Fruit fly (Drosophila melanogaster) ovary, adult (tissue): Measurements from ENCODE around the gene CG7300.

Source experiments
- CG17801 ChIP-seq: fragments of 200-800 bp; optimal IDR thresholded peaks from 2 replicates; lab custom pipeline; 2019; ENCODE audit warnings: missing biosample characterization, mild to moderate bottlenecking, missing genetic modification characterization, moderate library complexity; ENCODE audit not compliant: partially characterized antibody

Gene CG7300

dm6 chr2L:10701499-10702062 lies 3.7 kb upstream of the CG7300 start, which contains the start of gene Lip1:
Gene Lip1, minus strand, starts transcription at chr2L:10701544.
- TF ChIP-seq CG17801 (GFP tag; lab: Kevin White, UChicago), result no peak

DNA sequence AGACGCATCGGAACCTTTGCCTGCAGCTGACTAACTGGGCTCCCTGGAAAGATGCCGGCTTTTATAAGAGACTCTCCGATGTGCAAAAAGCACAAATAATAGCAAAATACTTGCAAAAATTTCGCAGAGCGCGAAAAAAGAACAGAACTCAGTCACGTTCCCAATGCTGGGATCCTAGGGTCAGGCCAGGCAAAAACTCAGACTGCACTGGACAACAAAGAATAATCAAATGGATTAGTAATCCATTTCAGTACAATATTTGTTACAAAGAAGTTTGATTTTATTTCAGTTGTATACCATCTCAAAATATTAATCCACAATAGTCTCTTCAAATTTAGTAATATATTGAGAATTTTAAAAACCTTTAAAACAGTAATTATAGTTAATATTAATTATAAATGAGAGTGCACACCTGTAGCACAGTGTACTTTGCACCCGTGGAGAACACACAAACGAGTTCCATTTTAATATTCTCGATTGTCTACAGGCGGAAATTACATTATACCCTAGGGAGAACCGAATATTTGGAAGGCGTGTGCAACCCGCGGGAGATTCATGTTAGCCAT lies 3.7 kb downstream of the CG7300 start, which contains the start of gene CG17108:
Gene CG17108 (minus strand): TSS at position 51 of the 566 bp plus-strand sequence.
- no peak for TF ChIP-seq CG17801 (GFP tag; lab: Kevin White, UChicago)

- TF ChIP-seq CG17801 (GFP tag; lab: Kevin White, UChicago), result no peak
Measured at dm6 chr2L:10693018-10693417, 4.8 kb downstream of the CG7300 start.

DNA sequence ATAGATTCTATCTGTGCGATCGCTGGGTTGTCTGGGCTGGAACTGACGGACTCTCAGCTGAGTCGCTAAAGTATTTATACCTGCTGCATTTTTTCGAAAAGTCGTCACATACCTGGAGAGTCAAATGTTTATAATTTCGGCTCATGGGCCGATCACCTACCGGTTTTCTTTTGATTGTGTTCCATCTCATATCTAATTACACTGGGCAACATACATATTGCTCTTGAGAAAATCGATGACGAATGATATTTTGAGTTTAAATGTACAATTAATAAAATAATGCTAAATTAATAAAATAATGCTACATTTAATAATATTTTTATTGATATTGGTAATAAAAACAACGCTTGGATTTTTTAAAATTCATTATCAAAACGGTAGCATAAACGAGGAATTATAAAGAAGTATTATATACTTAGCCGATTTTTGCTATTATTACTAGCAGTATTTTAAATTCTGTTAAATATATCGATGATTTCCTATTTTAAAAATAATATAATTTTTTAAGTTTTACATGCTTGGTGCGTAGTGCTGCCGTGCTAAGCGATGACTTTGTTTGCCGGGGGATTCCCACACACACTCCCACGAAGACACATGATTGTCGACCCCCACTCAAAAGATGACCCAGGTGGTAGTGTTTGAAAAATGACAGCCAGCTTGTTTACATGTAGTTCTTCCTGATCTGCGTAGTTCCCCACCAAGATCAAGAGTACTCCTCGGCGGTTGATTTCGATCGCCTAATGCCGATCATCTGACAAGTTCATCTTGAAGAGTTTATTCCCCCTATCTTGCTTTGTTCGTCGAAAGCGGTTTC lies 8.4 kb downstream of the CG7300 start, which contains the start of gene CG7294:
Gene CG7294 (minus strand): TSS at position 51 of the 814 bp plus-strand sequence.
- no peak for TF ChIP-seq CG17801 (GFP tag; lab: Kevin White, UChicago)

DNA sequence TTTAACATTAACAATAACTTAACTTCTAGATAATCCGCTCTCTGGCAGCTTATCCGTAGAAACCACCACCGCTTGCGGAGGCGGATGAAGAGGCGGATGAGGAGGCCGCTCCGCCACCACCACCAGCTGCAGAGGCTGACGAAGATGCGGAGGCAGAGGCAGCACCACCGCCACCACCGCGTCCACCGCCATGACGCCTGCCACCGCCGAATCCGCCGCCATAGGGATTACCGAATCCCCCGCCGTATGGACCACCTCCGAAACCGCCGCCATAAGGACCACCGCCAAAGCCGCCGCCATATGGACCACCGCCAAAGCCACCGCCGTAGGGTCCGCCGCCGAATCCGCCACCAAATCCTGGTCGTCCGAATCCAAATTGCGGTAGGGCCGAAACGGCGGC lies 9.1 kb downstream of the CG7300 start:
- TF ChIP-seq CG17801 (GFP tag; lab: Kevin White, UChicago), result no peak

DNA sequence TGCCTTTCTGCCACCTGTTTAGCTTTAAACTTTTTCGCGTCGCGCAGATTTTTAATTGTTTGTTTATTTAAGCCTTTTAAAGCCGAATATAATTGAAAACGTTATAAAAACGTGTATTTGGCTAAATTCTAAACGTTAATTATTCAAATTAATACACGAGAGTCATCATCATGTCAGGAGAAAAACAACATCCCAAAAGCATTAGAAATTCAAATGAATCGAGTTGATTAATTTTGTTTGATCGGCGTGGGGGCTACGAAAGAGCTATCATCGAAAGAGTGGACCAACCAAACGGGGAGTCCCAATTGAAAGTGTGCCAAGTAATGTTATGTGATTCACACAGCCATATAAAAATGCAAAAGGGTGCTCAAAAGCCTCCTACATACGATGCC lies 10.1 kb downstream of the CG7300 start:
- no peak for TF ChIP-seq CG17801 (GFP tag; lab: Kevin White, UChicago)

dm6 chr2L:10687009-10687793 lies 10.6 kb downstream of the CG7300 start, which contains the start of gene CG7296:
Gene CG7296, minus strand, starts transcription at chr2L:10687066.
- no peak for TF ChIP-seq CG17801 (GFP tag; lab: Kevin White, UChicago)

- TF ChIP-seq CG17801 (GFP tag; lab: Kevin White, UChicago), result no peak
Measured at dm6 chr2L:10685666-10686065, 12.2 kb downstream of the CG7300 start.

- no peak for TF ChIP-seq CG17801 (GFP tag; lab: Kevin White, UChicago)
Measured at dm6 chr2L:10684309-10684708, 13.5 kb downstream of the CG7300 start, which contains the start of gene CG7299. Gene CG7299, minus strand, starts transcription at chr2L:10684409.

DNA sequence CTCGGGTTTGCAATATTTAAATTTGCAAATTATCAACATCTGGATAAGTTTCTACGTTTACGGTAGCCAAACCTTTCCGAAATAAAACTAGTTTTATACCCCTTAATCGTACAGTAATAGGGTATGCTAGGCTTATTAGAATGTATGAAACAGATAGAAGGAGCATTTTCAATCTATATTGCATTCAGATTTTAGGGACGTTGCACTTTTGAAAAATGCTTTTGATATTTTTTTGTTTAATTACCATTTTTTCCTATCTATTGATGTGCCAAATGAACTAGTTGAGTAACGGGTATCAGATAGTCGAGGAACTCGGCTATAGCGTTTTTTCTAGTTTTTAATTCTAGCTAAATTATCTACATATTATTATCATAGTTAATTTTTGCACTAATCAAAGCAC lies 14.9 kb downstream of the CG7300 start:
- TF ChIP-seq CG17801 (GFP tag; lab: Kevin White, UChicago), result no peak

DNA sequence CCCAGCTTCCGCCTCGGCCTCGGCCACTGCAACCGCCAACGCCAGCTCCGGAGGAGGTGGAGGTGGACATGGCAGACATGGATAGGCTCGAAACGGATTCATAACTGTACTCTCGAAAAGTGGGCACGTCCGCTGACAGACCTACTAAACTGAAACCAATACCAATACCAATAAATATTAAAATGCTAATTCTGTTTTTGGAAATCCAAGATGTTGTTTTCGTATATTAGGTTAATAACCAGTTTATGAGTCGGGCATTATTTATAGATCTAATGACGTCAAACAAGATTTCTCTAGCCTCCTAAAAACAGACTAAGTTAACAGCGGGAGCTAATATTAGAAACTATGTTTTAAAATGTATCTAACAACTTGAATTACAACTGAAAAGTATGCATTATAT lies 15.6 kb downstream of the CG7300 start:
- TF ChIP-seq CG17801 (GFP tag; lab: Kevin White, UChicago), result no peak

- no peak for TF ChIP-seq CG17801 (GFP tag; lab: Kevin White, UChicago)
Measured at dm6 chr2L:10681602-10682001, 16.2 kb downstream of the CG7300 start, which contains the start of gene CG17107. Gene CG17107, plus strand, starts transcription at chr2L:10681902.

DNA sequence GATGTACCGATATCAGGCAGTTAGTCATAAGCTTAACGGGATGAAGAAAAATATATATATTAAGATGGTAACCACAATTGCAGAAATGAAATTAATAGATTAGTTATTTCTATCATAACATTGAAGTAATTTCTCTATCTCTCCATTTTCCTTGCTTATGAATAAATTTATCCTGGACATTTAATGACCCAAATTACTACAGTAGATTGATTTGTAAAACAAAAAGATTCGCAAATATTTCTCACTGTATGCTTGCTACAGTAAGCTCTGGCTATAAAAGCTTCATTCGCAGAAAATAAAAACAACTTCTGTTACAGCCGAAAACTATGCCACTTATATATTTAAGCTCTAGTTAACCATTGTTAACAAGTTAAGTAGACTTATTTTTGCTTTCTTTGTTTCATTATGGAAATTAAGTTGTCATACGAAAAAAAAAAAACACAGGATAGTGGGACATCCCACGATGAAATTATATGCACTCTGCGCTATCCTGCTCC lies 17.2 kb downstream of the CG7300 start, which contains the start of gene CG17105:
Gene CG17105 (plus strand): TSS at position 447 of the 497 bp plus-strand sequence.
- TF ChIP-seq CG17801 (GFP tag; lab: Kevin White, UChicago), result no peak

dm6 chr2L:10679568-10679967 lies 18.3 kb downstream of the CG7300 start:
- no peak for TF ChIP-seq CG17801 (GFP tag; lab: Kevin White, UChicago)
